Fruit fly (Drosophila melanogaster): Measurements from ENCODE around the gene CG15599.

DNA sequence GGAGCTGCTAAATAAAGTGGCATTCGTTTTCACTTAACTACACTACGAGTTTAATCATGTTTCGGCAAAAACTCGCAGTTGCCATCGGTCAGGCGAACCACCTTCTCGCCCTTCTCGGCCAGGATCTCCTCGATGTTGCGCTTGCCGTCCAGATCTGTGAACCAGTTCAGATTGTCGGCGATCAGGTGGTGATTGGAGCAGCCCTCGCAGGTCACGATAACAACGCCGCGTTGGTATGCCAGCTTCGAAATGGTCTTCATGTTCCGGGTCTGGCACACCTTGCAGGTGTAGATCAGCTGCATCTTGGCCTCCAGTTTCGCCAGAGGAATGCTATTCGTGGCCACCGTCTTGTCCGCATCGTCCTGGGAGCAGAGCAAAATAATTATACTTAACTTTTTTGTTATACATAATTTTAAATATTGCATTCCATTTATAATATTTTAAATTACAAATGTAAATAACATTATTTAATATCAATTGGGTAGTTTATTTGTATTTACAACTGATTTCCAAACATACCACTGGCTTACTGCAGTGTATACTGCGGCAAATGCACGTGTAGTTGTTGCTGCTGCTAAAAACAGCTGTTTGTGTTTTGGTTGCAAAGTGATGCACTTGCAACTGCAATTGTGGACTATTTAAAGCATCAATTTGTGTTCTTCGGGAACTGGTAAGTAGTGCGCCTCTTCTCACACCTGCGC lies 44.7 kb upstream of the CG15599 start:
- TF ChIP-seq EcR (GFP tag; optimal IDR thresholded peaks at IDR 0.05) (no peak), CG10348 (GFP tag; IDR thresholded peaks at IDR 0.05) (no peak), Snoo (tag; optimal IDR thresholded peaks at IDR 0.05) (no peak), CG8301 (tag; optimal IDR thresholded peaks at IDR 0.05) (no peak), fd96Ca (GFP tag; IDR thresholded peaks at IDR 0.05) (no peak), D1 (tag; optimal IDR thresholded peaks at IDR 0.05) (no peak)

Measured in whole organism, pupa.